Fruit fly (Drosophila melanogaster): ENCODE data around the gene bond.
A peak's percentile ranks its signal among the peaks of the same experiment; 100 is the strongest.

bond gene

DNA sequence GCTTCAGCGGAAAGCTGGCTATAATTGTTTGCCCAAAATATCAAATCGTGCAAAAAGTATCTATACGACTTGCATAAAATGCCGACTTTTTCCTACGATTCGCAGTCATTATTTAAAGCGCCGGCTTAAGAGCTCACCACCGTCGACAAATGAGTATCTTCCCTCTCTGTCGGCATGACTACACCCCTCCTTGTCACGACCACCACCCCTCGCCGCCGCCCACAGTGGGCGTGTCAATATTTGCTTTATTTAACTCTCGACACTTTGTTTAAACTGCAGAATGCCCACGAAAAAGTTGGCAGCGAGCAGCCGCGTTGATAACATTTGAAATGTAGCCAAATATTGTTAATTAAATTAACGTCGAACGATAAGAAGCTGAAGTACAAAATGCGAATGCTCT lies 32.2 kb upstream of the bond start (continued):
- TF ChIP-seq CG1832 (GFP tag; optimal IDR thresholded peaks at IDR 0.05), result peak; percentile 0
- no peak for TF ChIP-seq CG8290 (GFP tag; optimal IDR thresholded peaks at IDR 0.05)
- peak in 1 of 2 experiments; percentile 62 for TF ChIP-seq CG8290 (tag; optimal IDR thresholded peaks at IDR 0.05)
- no peak for TF ChIP-seq pzg (GFP tag; optimal IDR thresholded peaks at IDR 0.05)
- no peak for TF ChIP-seq Dip3 (GFP tag; optimal IDR thresholded peaks at IDR 0.05)
- no peak for TF ChIP-seq Hey (tag; optimal IDR thresholded peaks at IDR 0.05)
- TF ChIP-seq Fer1 (GFP tag; optimal IDR thresholded peaks at IDR 0.05), result peak; percentile 39
- peak; percentile 17 for TF ChIP-seq CG12071 (GFP tag; optimal IDR thresholded peaks at IDR 0.05)

DNA sequence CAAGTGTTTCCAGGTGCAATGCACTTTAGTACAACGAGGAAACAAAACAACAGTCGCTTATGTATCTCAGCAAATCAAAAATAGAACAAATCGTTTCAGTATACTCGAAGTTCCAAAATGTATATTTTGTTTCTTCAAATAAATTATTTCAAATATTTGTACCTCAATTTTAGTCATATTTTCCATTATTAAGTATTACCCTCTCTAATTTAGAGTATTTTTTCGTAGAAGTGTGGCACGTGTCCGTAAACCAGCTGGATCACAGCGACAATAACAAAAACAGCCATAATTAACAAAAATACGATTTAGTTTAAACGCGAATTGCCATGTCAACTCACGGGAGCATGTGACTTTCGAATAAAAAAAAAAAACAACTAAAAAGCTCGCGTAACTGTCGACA lies 31.7 kb upstream of the bond start:
- TF ChIP-seq tin (GFP tag; optimal IDR thresholded peaks at IDR 0.05), result no peak
- no peak for TF ChIP-seq Six4 (GFP tag; optimal IDR thresholded peaks at IDR 0.05)
- TF ChIP-seq phol (tag; optimal IDR thresholded peaks at IDR 0.05), result no peak
- no peak for TF ChIP-seq ewg (GFP tag; optimal IDR thresholded peaks at IDR 0.05)
- no peak for TF ChIP-seq sens-2 (GFP tag; IDR thresholded peaks at IDR 0.05)
- TF ChIP-seq Side (GFP tag; optimal IDR thresholded peaks at IDR 0.05), result no peak
- no peak for TF ChIP-seq nom (GFP tag; optimal IDR thresholded peaks at IDR 0.05)
- no peak for TF ChIP-seq gfzf (GFP tag; optimal IDR thresholded peaks at IDR 0.05)
- TF ChIP-seq Awh (GFP tag; IDR thresholded peaks at IDR 0.05), result no peak
- TF ChIP-seq CG17612 (GFP tag; IDR thresholded peaks at IDR 0.05), result no peak
- no peak for TF ChIP-seq ftz-f1 (GFP tag; optimal IDR thresholded peaks at IDR 0.05)
- no peak for TF ChIP-seq CG1233 (GFP tag; optimal IDR thresholded peaks at IDR 0.05)
- no peak for TF ChIP-seq pros (GFP tag; optimal IDR thresholded peaks at IDR 0.05)
- TF ChIP-seq Bteb2 (GFP tag; optimal IDR thresholded peaks at IDR 0.05), result no peak
- no peak for TF ChIP-seq org-1 (GFP tag; optimal IDR thresholded peaks at IDR 0.05)

DNA sequence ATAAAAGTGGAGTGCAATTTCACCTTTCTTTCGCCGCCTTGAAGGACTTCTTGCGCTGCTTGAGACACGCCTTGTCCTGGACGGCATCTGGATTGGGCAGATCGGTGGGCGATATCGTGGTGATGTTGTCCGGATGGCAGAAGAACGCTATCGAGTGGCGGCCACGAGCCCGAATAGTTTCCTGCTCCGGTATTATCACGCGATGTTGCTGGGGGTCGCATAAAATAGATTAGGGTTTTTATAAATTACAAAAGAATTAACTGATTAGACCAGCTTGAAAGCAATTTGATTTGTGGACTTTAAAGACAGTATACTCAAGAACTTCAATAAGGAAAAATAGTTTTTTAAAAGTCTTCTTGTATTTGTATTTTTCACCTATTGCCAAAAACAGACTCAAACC lies 30.0 kb upstream of the bond start:
- TF ChIP-seq CG4404 (GFP tag; IDR thresholded peaks at IDR 0.05) (no peak), Med (GFP tag) (peak; percentile 9), sisA (GFP tag; IDR thresholded peaks at IDR 0.05) (no peak), CkIIα-i1 (GFP tag; IDR thresholded peaks at IDR 0.05) (no peak), toy (GFP tag; IDR thresholded peaks at IDR 0.05) (no peak), cwo (GFP tag; optimal IDR thresholded peaks at IDR 0.05) (peak; percentile 11), CG7271 (tag; optimal IDR thresholded peaks at IDR 0.05) (no peak), CG14441 (GFP tag; IDR thresholded peaks at IDR 0.05) (no peak), CG6854 (GFP tag; optimal IDR thresholded peaks at IDR 0.05) (peak; percentile 8), gce (GFP tag; IDR thresholded peaks at IDR 0.05) (no peak), dysf (GFP tag; IDR thresholded peaks at IDR 0.05) (0 out of 3 replicates have a peak, but pooled peaks have one; percentile 13), sug (tag; optimal IDR thresholded peaks at IDR 0.05) (peak; percentile 92), Asciz (GFP tag; optimal IDR thresholded peaks at IDR 0.05) (no peak), exex (tag; optimal IDR thresholded peaks at IDR 0.05) (peak; percentile 86), CG2678 (tag; optimal IDR thresholded peaks at IDR 0.05) (no peak), CG4854 (GFP tag; optimal IDR thresholded peaks at IDR 0.05) (no peak), Blimp-1 (GFP tag; optimal IDR thresholded peaks at IDR 0.05) (no peak), Vsx1 (GFP tag; optimal IDR thresholded peaks at IDR 0.05) (no peak), sens (GFP tag) (peak; percentile 47)

All from whole organism, embryonic.